Fruit fly (Drosophila melanogaster): ENCODE data around the gene beta-PheRS.

- TF ChIP-seq CG32264 (GFP tag; optimal IDR thresholded peaks at IDR 0.05) = no peak
- no peak for TF ChIP-seq rgr (GFP tag; optimal IDR thresholded peaks at IDR 0.05)
- TF ChIP-seq lola (GFP tag; optimal IDR thresholded peaks at IDR 0.05) = no peak
- TF ChIP-seq woc (GFP tag; optimal IDR thresholded peaks at IDR 0.05) = no peak
- TF ChIP-seq dmrt93B (GFP tag; optimal IDR thresholded peaks at IDR 0.05) = no peak
- TF ChIP-seq Dfd (GFP tag; optimal IDR thresholded peaks at IDR 0.05) = no peak
- TF ChIP-seq dl (GFP tag; optimal IDR thresholded peaks at IDR 0.05; ENCODE audit: insufficient read depth in 1 of 2, partially characterized antibody in 2 of 2) = no peak
- TF ChIP-seq h (GFP tag; optimal IDR thresholded peaks at IDR 0.05) = no peak
- TF ChIP-seq usp (GFP tag; optimal IDR thresholded peaks at IDR 0.05) = no peak
- TF ChIP-seq Hnf4 (GFP tag; optimal IDR thresholded peaks at IDR 0.05) = no peak
- TF ChIP-seq HLH106 (tag; optimal IDR thresholded peaks at IDR 0.05) = no peak
- no peak for TF ChIP-seq dsf (GFP tag; optimal IDR thresholded peaks at IDR 0.05; ENCODE audit: borderline replicate concordance)
- no peak for TF ChIP-seq jim (GFP tag; optimal IDR thresholded peaks at IDR 0.05)
- no peak for TF ChIP-seq sv (GFP tag; optimal IDR thresholded peaks at IDR 0.05)
These were observed 23.0 kb upstream of the beta-PheRS start for dm6 chr3R:24275463-24275862.
